Worm (Caenorhabditis elegans) whole organism, L2 larva: Measurements from ENCODE around the gene F56D3.1.

Experiments used
- F13H6.1 ChIP-seq: sonication (generic microtip); optimal IDR thresholded peaks from 2 replicates; lab custom pipeline; 2016; ENCODE audit warnings: missing genetic modification characterization, missing compliant biosample characterization
- ama-1 ChIP-seq: fragments of 150-350 bp; optimal IDR thresholded peaks from 2 replicates; lab custom pipeline; 2018; ENCODE audit warnings: inconsistent platforms
- elt-3 ChIP-seq: sonication (generic microtip); optimal IDR thresholded peaks from 2 replicates; lab custom pipeline; 2017; ENCODE audit warnings: missing biosample characterization, missing genetic modification characterization
- unc-62 ChIP-seq: fragments of 150-350 bp; optimal IDR thresholded peaks from 2 replicates; lab custom pipeline; 2014; ENCODE audit warnings: missing biosample characterization, missing genetic modification reagents, missing genetic modification characterization

ce11 chrII:4173842-4174241 lies 27.7 kb downstream of the F56D3.1 start:
- TF ChIP-seq ama-1 (lab: Kevin White, UChicago) = no peak
- TF ChIP-seq elt-3 = no peak
- no peak for TF ChIP-seq unc-62
- no peak for TF ChIP-seq F13H6.1 (tag; lab: Kevin White, UChicago)
